Worm (Caenorhabditis elegans): Measurements from ENCODE around the gene mob-2.
A peak's percentile ranks its signal among the peaks of the same experiment; 100 is the strongest.

mob-2 gene

DNA sequence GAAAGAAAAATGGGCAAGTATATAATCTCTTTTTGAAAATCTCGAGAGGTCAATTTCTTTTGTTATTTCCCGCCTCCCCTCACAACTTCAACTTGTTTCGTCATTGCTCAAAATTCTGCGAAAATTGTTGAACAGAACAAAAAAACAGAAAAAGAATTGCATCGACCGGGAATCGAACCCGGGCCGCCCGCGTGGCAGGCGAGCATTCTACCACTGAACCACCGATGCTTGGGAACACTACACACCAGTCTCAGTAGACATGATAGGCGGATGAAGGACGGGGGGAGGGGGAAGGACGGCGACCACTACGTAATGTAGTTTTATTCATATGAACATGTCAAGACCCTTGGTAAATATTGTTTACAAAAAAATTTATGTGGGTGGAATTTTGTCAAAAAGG is 48.8 kb downstream of the mob-2 start (continued):
- TF ChIP-seq hmg-1.1 (GFP tag; IDR thresholded peaks at IDR 0.05) (peak; percentile 95), F26F4.8 (GFP tag; conservative IDR thresholded peaks at IDR 0.05) (peak; percentile 80; the same call in 1 of the 2 replicates), nhr-25 (tag; optimal IDR thresholded peaks at IDR 0.05; ENCODE audit: borderline replicate concordance, insufficient read depth) (peak; percentile 12), php-3 (GFP tag; IDR thresholded peaks at IDR 0.05) (peak; percentile 85), T20F7.1 (GFP tag; optimal IDR thresholded peaks at IDR 0.05) (peak; percentile 14), madf-5 (GFP tag; IDR thresholded peaks at IDR 0.05) (peak; percentile 65 to 93; a peak in 3 of 4 replicates), nhr-10 (tag; optimal IDR thresholded peaks at IDR 0.05) (no peak), daf-16 (GFP tag; optimal IDR thresholded peaks at IDR 0.05) (peak; percentile 59 to 78), daf-16 (tag; optimal IDR thresholded peaks at IDR 0.05) (peak; percentile 72), lin-29 (GFP tag; IDR thresholded peaks at IDR 0.05) (peak; percentile 52; the same call in 1 of the 2 replicates), spr-1 (tag; optimal IDR thresholded peaks at IDR 0.05) (peak; percentile 33), F10B5.3 (tag; optimal IDR thresholded peaks at IDR 0.05) (no peak), ceh-28 (tag; optimal IDR thresholded peaks at IDR 0.05) (no peak), nhr-42 (GFP tag; IDR thresholded peaks at IDR 0.05) (peak; percentile 77), lin-1 (GFP tag; IDR thresholded peaks at IDR 0.05) (peak; percentile 83), tra-1 (GFP tag; IDR thresholded peaks at IDR 0.05) (peak; percentile 79), nhr-48 (tag; optimal IDR thresholded peaks at IDR 0.05) (peak; percentile 37), vab-7 (GFP tag; IDR thresholded peaks at IDR 0.05) (peak; percentile 95), nhr-28 (tag; optimal IDR thresholded peaks at IDR 0.05) (no peak), mdt-29 (GFP tag; IDR thresholded peaks at IDR 0.05) (peak; percentile 81), fkh-10 (GFP tag; optimal IDR thresholded peaks at IDR 0.05) (peak; percentile 34), R02D3.7 (tag; optimal IDR thresholded peaks at IDR 0.05) (no peak), duxl-1 (tag; optimal IDR thresholded peaks at IDR 0.05; ENCODE audit: poor library complexity) (no peak), dve-1 (tag; optimal IDR thresholded peaks at IDR 0.05; ENCODE audit: insufficient read depth) (peak; percentile 60), cey-2 (tag; optimal IDR thresholded peaks at IDR 0.05; ENCODE audit: borderline replicate concordance, insufficient read depth) (no peak), lin-13 (GFP tag; optimal IDR thresholded peaks at IDR 0.05) (peak; percentile 4), F37D6.2 (tag; optimal IDR thresholded peaks at IDR 0.05) (peak; percentile 64), madf-9 (GFP tag; conservative IDR thresholded peaks at IDR 0.05) (peak; percentile 88), daf-8 (GFP tag; IDR thresholded peaks at IDR 0.05) (no peak), zfp-2 (tag; optimal IDR thresholded peaks at IDR 0.05) (peak; percentile 4), ceh-20 (GFP tag; IDR thresholded peaks at IDR 0.05) (peak; percentile 86), rbr-2 (tag; optimal IDR thresholded peaks at IDR 0.05) (peak; percentile 74), snpc-1.2 (GFP tag; IDR thresholded peaks at IDR 0.05) (no peak; the same call in none of the 2 replicates), nhr-237 (tag; optimal IDR thresholded peaks at IDR 0.05) (no peak), ceh-32 (tag; optimal IDR thresholded peaks at IDR 0.05; ENCODE audit: poor library complexity) (no peak), nhr-111 (GFP tag; optimal IDR thresholded peaks at IDR 0.05) (peak; percentile 85), ctbp-1 (GFP tag; IDR thresholded peaks at IDR 0.05) (peak; percentile 89), ama-1 (optimal IDR thresholded peaks at IDR 0.05) (no peak), ZK337.2 (GFP tag; IDR thresholded peaks at IDR 0.05) (peak; percentile 84), tag-97 (GFP tag; IDR thresholded peaks at IDR 0.05) (no peak), pqm-1 (tag; optimal IDR thresholded peaks at IDR 0.05) (no peak), hlh-11 (tag; optimal IDR thresholded peaks at IDR 0.05) (peak; percentile 76), lir-3 (tag; optimal IDR thresholded peaks at IDR 0.05) (peak; percentile 30), dmd-9 (GFP tag; IDR thresholded peaks at IDR 0.05) (peak; percentile 67), mxl-2 (GFP tag; conservative IDR thresholded peaks at IDR 0.05) (peak; percentile 69), zfp-3 (GFP tag; conservative IDR thresholded peaks at IDR 0.05) (peak; percentile 78), dmd-6 (GFP tag; IDR thresholded peaks at IDR 0.05) (peak; percentile 81), unc-130 (GFP tag; optimal IDR thresholded peaks at IDR 0.05) (peak; percentile 64), lsy-2 (tag; optimal IDR thresholded peaks at IDR 0.05) (peak in 1 of 2 experiments; percentile 59), ZK546.5 (tag; optimal IDR thresholded peaks at IDR 0.05) (no peak), snpc-4 (tag; optimal IDR thresholded peaks at IDR 0.05) (no peak)

Measured in whole organism, L4 larva.